Worm (Caenorhabditis elegans) whole organism, midembryonic: ENCODE data around the gene T03G6.3.

ENCODE experiments used
- T22C8.4 ChIP-seq: fragments of 200-800 bp; sonication (Bioruptor generic); IDR thresholded peaks from 2 replicates; pipeline ENCODE4 v1.3.6; 2022; ENCODE audit warnings: missing genetic modification characterization, missing compliant biosample characterization
- cog-1 ChIP-seq: sonication (generic microtip); optimal IDR thresholded peaks from 2 replicates; lab custom pipeline; 2016; ENCODE audit warnings: missing genetic modification characterization, missing compliant biosample characterization
- flt-1 ChIP-seq: fragments of 200-800 bp; sonication (Bioruptor generic); IDR thresholded peaks from 2 replicates; pipeline ENCODE4 v1.3.6; 2022; ENCODE audit warnings: missing genetic modification characterization, missing compliant biosample characterization
- klf-2 ChIP-seq: fragments of 200-800 bp; sonication (Bioruptor generic); conservative IDR thresholded peaks from 2 replicates; pipeline ENCODE4 v1.3.6; 2022; ENCODE audit warnings: missing genetic modification reagents, missing genetic modification characterization, missing compliant biosample characterization
- med-1 ChIP-seq: sonication (generic microtip); optimal IDR thresholded peaks from 2 replicates; lab custom pipeline; 2017; ENCODE audit warnings: missing genetic modification characterization, mild to moderate bottlenecking, missing compliant biosample characterization, antibody characterized with exemption, missing genetic modification reagents; ENCODE audit not compliant: insufficient read depth
- ref-1 ChIP-seq: fragments of 200-800 bp; sonication (Bioruptor generic); conservative IDR thresholded peaks from 2 replicates; pipeline ENCODE4 v1.3.6; 2022; ENCODE audit warnings: missing genetic modification reagents, missing genetic modification characterization, missing compliant biosample characterization
- tab-1 ChIP-seq: fragments of 200-800 bp; sonication (Bioruptor generic); IDR thresholded peaks from 2 replicates; pipeline ENCODE4 v1.3.6; 2022; ENCODE audit warnings: missing genetic modification characterization, missing compliant biosample characterization
- ztf-23 ChIP-seq: fragments of 200-800 bp; sonication (Bioruptor generic); IDR thresholded peaks from 2 replicates; pipeline ENCODE4 v1.3.6; 2022; ENCODE audit warnings: missing genetic modification reagents, missing genetic modification characterization, missing compliant biosample characterization
- ztf-29 ChIP-seq: fragments of 200-800 bp; sonication (Bioruptor generic); IDR thresholded peaks from 2 replicates; pipeline ENCODE4 v1.3.6; 2022; ENCODE audit warnings: missing genetic modification reagents, missing genetic modification characterization, missing compliant biosample characterization

Gene T03G6.3

ce11 chrX:2592670-2593280, 22.8 kb downstream of the T03G6.3 start:
- TF ChIP-seq flt-1 (GFP tag; lab: Robert Waterston, UW), result no peak
- TF ChIP-seq ztf-23, result no peak
- no peak for TF ChIP-seq tab-1 (GFP tag; lab: Robert Waterston, UW)
- no peak for TF ChIP-seq med-1 (GFP tag; lab: Kevin White, UChicago)
- TF ChIP-seq ztf-29 (GFP tag; lab: Robert Waterston, UW), result no peak
- TF ChIP-seq T22C8.4 (GFP tag; lab: Robert Waterston, UW), result no peak
- no peak for TF ChIP-seq klf-2 (GFP tag; lab: Robert Waterston, UW)
- TF ChIP-seq ref-1, result no peak
- no peak for TF ChIP-seq cog-1 (tag; lab: Kevin White, UChicago)

ce11 chrX:2591586-2592000, 23.9 kb downstream of the T03G6.3 start:
- TF ChIP-seq klf-2 (GFP tag; lab: Robert Waterston, UW) (no peak), cog-1 (tag; lab: Kevin White, UChicago) (peak; percentile 56), ztf-23 (0 out of 2 replicates have a peak, but pooled peaks have one; percentile 49), T22C8.4 (GFP tag; lab: Robert Waterston, UW) (0 out of 2 replicates have a peak, but pooled peaks have one; percentile 40)

ce11 chrX:2590777-2591176, 24.7 kb downstream of the T03G6.3 start:
- no peak for TF ChIP-seq tab-1 (GFP tag; lab: Robert Waterston, UW)
- TF ChIP-seq T22C8.4 (GFP tag; lab: Robert Waterston, UW), result no peak
- TF ChIP-seq ztf-23, result no peak
- no peak for TF ChIP-seq ztf-29 (GFP tag; lab: Robert Waterston, UW)
- no peak for TF ChIP-seq flt-1 (GFP tag; lab: Robert Waterston, UW)

- no peak for TF ChIP-seq cog-1 (tag; lab: Kevin White, UChicago)
- TF ChIP-seq flt-1 (GFP tag; lab: Robert Waterston, UW), result no peak
- no peak for TF ChIP-seq ztf-23
- TF ChIP-seq med-1 (GFP tag; lab: Kevin White, UChicago), result no peak
- TF ChIP-seq klf-2 (GFP tag; lab: Robert Waterston, UW), result no peak
- TF ChIP-seq ztf-29 (GFP tag; lab: Robert Waterston, UW), result no peak
- TF ChIP-seq tab-1 (GFP tag; lab: Robert Waterston, UW), result no peak
- no peak for TF ChIP-seq ref-1
Measured at ce11 chrX:2590023-2590422, 25.5 kb downstream of the T03G6.3 start.

ce11 chrX:2588012-2588411, 27.5 kb downstream of the T03G6.3 start:
- TF ChIP-seq med-1 (GFP tag; lab: Kevin White, UChicago) (no peak), tab-1 (GFP tag; lab: Robert Waterston, UW) (no peak), flt-1 (GFP tag; lab: Robert Waterston, UW) (no peak), cog-1 (tag; lab: Kevin White, UChicago) (no peak), T22C8.4 (GFP tag; lab: Robert Waterston, UW) (no peak), ztf-23 (no peak), ztf-29 (GFP tag; lab: Robert Waterston, UW) (no peak), klf-2 (GFP tag; lab: Robert Waterston, UW) (no peak), ref-1 (no peak)

- TF ChIP-seq med-1 (GFP tag; lab: Kevin White, UChicago) (no peak), flt-1 (GFP tag; lab: Robert Waterston, UW) (no peak), ref-1 (no peak), klf-2 (GFP tag; lab: Robert Waterston, UW) (no peak), T22C8.4 (GFP tag; lab: Robert Waterston, UW) (no peak), ztf-29 (GFP tag; lab: Robert Waterston, UW) (no peak), cog-1 (tag; lab: Kevin White, UChicago) (no peak), tab-1 (GFP tag; lab: Robert Waterston, UW) (no peak), ztf-23 (no peak)
Measured at ce11 chrX:2585655-2586054, 29.9 kb downstream of the T03G6.3 start, which contains the start of gene H01M10.2. Gene H01M10.2 (minus strand): TSS chrX:2585755.

ce11 chrX:2583135-2583683, 32.3 kb downstream of the T03G6.3 start:
- TF ChIP-seq flt-1 (GFP tag; lab: Robert Waterston, UW), result 0 out of 2 replicates have a peak, but pooled peaks have one; percentile 57
- TF ChIP-seq T22C8.4 (GFP tag; lab: Robert Waterston, UW), result no peak
- TF ChIP-seq ztf-29 (GFP tag; lab: Robert Waterston, UW), result peak; percentile 46; the same call in 1 of the 2 replicates

- no peak for TF ChIP-seq klf-2 (GFP tag; lab: Robert Waterston, UW)
- no peak for TF ChIP-seq cog-1 (tag; lab: Kevin White, UChicago)
- no peak for TF ChIP-seq ztf-29 (GFP tag; lab: Robert Waterston, UW)
- TF ChIP-seq T22C8.4 (GFP tag; lab: Robert Waterston, UW), result no peak
- TF ChIP-seq flt-1 (GFP tag; lab: Robert Waterston, UW), result no peak
- TF ChIP-seq med-1 (GFP tag; lab: Kevin White, UChicago), result no peak
- TF ChIP-seq tab-1 (GFP tag; lab: Robert Waterston, UW), result no peak
- no peak for TF ChIP-seq ztf-23
- TF ChIP-seq ref-1, result no peak
Measured at ce11 chrX:2581828-2582589, 33.5 kb downstream of the T03G6.3 start.

- TF ChIP-seq T22C8.4 (GFP tag; lab: Robert Waterston, UW) (no peak), ref-1 (no peak), klf-2 (GFP tag; lab: Robert Waterston, UW) (no peak), med-1 (GFP tag; lab: Kevin White, UChicago) (no peak), ztf-29 (GFP tag; lab: Robert Waterston, UW) (no peak), flt-1 (GFP tag; lab: Robert Waterston, UW) (no peak), tab-1 (GFP tag; lab: Robert Waterston, UW) (no peak), ztf-23 (no peak), cog-1 (tag; lab: Kevin White, UChicago) (no peak)
Measured at ce11 chrX:2580524-2580981, 35.0 kb downstream of the T03G6.3 start, which contains the start of gene H01M10.1. Gene H01M10.1 (minus strand): TSS chrX:2580574.
